Worm (Caenorhabditis elegans) whole organism, L3 larva: ENCODE results near the gene srxa-10.

Source experiments
- ZK546.5 ChIP-seq: sonication (generic microtip); optimal IDR thresholded peaks from 2 replicates; lab custom pipeline; 2017; ENCODE audit warnings: missing biosample characterization, missing genetic modification characterization
- aly-2 ChIP-seq: fragments of 150-350 bp; optimal IDR thresholded peaks from 2 replicates; lab custom pipeline; 2014; ENCODE audit warnings: missing biosample characterization, missing genetic modification characterization
- ama-1 ChIP-seq: fragments of 150-350 bp; optimal IDR thresholded peaks from 2 replicates; lab custom pipeline; 2018
- daf-12 ChIP-seq: fragments of 150-350 bp; optimal IDR thresholded peaks from 2 replicates; lab custom pipeline; 2014; ENCODE audit warnings: missing biosample characterization, missing genetic modification reagents, missing genetic modification characterization
- fkh-2 ChIP-seq: fragments of 150-350 bp; optimal IDR thresholded peaks from 2 replicates; lab custom pipeline; 2014; ENCODE audit warnings: missing biosample characterization, missing genetic modification reagents, missing genetic modification characterization
- fos-1 ChIP-seq: fragments of 150-350 bp; optimal IDR thresholded peaks from 2 replicates; lab custom pipeline; 2014; ENCODE audit warnings: missing biosample characterization, missing genetic modification characterization
- jun-1 ChIP-seq: fragments of 150-350 bp; optimal IDR thresholded peaks from 2 replicates; lab custom pipeline; 2014; ENCODE audit warnings: missing biosample characterization, missing genetic modification reagents, missing genetic modification characterization
- nhr-11 ChIP-seq: fragments of 150-350 bp; optimal IDR thresholded peaks from 2 replicates; lab custom pipeline; 2014; ENCODE audit warnings: missing biosample characterization, missing genetic modification characterization
- nhr-237 ChIP-seq: fragments of 150-350 bp; optimal IDR thresholded peaks from 2 replicates; lab custom pipeline; 2014; ENCODE audit warnings: missing biosample characterization, missing genetic modification characterization
- nhr-25 ChIP-seq: sonication (generic microtip); optimal IDR thresholded peaks from 2 replicates; lab custom pipeline; 2017; ENCODE audit warnings: missing biosample characterization, missing genetic modification characterization
- nhr-28 ChIP-seq: fragments of 150-350 bp; optimal IDR thresholded peaks from 2 replicates; lab custom pipeline; 2014; ENCODE audit warnings: missing biosample characterization, missing genetic modification characterization
- pha-4 ChIP-seq: fragments of 150-350 bp; optimal IDR thresholded peaks from 2 replicates; lab custom pipeline; 2014; ENCODE audit warnings: missing biosample characterization, missing genetic modification reagents, missing genetic modification characterization
- snpc-4 ChIP-seq: fragments of 150-350 bp; optimal IDR thresholded peaks from 2 replicates; lab custom pipeline; 2014; ENCODE audit warnings: missing biosample characterization, missing genetic modification characterization
- ztf-11 ChIP-seq: fragments of 150-350 bp; optimal IDR thresholded peaks from 2 replicates; lab custom pipeline; 2014; ENCODE audit warnings: missing biosample characterization, missing genetic modification characterization

DNA sequence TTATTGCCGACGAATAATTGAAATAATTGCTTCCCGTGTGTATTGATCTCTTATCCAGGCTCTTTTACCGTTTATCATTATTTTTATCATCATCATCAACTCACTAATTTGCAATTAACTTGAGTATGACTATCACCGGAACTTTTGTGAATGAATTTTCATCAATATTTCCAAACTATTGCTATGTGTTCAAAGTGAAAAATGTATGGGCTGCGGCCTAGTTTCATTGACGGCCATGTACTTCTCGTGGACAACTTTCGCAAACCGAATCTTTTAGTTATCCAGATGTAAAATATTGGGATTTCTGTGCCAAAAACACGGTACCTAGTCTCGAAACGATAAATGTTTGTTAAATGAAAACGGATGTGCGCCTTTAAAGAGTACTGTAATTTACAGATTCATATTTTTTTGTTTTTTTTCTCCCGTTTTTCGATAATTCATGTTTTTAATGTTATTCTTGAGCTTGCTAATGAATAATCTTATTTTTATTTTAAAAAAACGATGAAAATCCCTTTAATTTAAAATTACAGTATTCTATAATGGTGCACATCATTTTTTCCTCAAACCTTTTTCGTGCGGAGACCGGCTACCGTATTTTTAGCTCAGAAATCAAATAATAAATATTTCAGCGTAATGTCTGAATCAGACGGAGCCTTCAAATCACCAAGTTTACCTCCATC is 2.3 kb upstream of the srxa-10 start, which contains the start of gene ZK632.2:
- TF ChIP-seq nhr-11 (tag; lab: Kevin White, UChicago) (no peak), fos-1 (tag; lab: Kevin White, UChicago) (no peak), ZK546.5 (tag; lab: Kevin White, UChicago) (no peak), pha-4 (tag; lab: Kevin White, UChicago) (no peak), ama-1 (no peak), jun-1 (no peak), snpc-4 (tag; lab: Kevin White, UChicago) (no peak), daf-12 (tag; lab: Kevin White, UChicago) (no peak), fkh-2 (tag; lab: Kevin White, UChicago) (no peak), ztf-11 (no peak), nhr-25 (tag; lab: Kevin White, UChicago) (no peak), aly-2 (tag; lab: Kevin White, UChicago) (no peak), nhr-237 (tag; lab: Kevin White, UChicago) (no peak), nhr-28 (no peak)
